Worm (Caenorhabditis elegans): ENCODE measurements around the gene W09D6.5.

- TF ChIP-seq lin-11 (tag; optimal IDR thresholded peaks at IDR 0.05) (no peak), hlh-6 (tag; optimal IDR thresholded peaks at IDR 0.05) (peak; percentile 7)
Measured at ce11 chrIII:11091651-11092278, 3.5 kb downstream of the W09D6.5 start.
